Worm (Caenorhabditis elegans) whole organism, L2 larva: ENCODE data around the gene Y6D1A.2.
A peak's percentile ranks its signal among the peaks of the same experiment; 100 is the strongest.

Source experiments
- C34F6.9 ChIP-seq: fragments of 150-350 bp; optimal IDR thresholded peaks from 2 replicates; lab custom pipeline; 2014; ENCODE audit warnings: missing biosample characterization, missing genetic modification characterization
- F13H6.1 ChIP-seq: sonication (generic microtip); optimal IDR thresholded peaks from 2 replicates; lab custom pipeline; 2016; ENCODE audit warnings: missing genetic modification characterization, missing compliant biosample characterization
- R02D3.7 ChIP-seq: fragments of 150-350 bp; optimal IDR thresholded peaks from 2 replicates; lab custom pipeline; 2014; ENCODE audit warnings: missing biosample characterization, missing genetic modification characterization
- Y55F3AM.14 ChIP-seq: fragments of 200-800 bp; sonication (Bioruptor generic); optimal IDR thresholded peaks from 2 replicates; lab custom pipeline; 2018; ENCODE audit warnings: mild to moderate bottlenecking, missing genetic modification characterization, missing compliant biosample characterization
- ZK546.5 ChIP-seq: sonication (generic microtip); optimal IDR thresholded peaks from 2 replicates; lab custom pipeline; 2017; ENCODE audit warnings: missing biosample characterization, missing genetic modification characterization
- alr-1 ChIP-seq: fragments of 150-350 bp; optimal IDR thresholded peaks from 2 replicates; lab custom pipeline; 2014; ENCODE audit warnings: missing biosample characterization, missing genetic modification characterization
- aly-2 ChIP-seq: fragments of 150-350 bp; optimal IDR thresholded peaks from 2 replicates; lab custom pipeline; 2014; ENCODE audit warnings: missing biosample characterization, missing genetic modification characterization
- ama-1 ChIP-seq: fragments of 150-350 bp; optimal IDR thresholded peaks from 2 replicates; lab custom pipeline; 2018; ENCODE audit warnings: inconsistent platforms
- blmp-1 ChIP-seq: sonication (generic microtip); optimal IDR thresholded peaks from 2 replicates; lab custom pipeline; 2017; ENCODE audit warnings: missing genetic modification characterization, mild to moderate bottlenecking, missing compliant biosample characterization, antibody characterized with exemption, moderate library complexity; ENCODE audit not compliant: insufficient read depth
- ceh-16 ChIP-seq: fragments of 150-350 bp; optimal IDR thresholded peaks from 2 replicates; lab custom pipeline; 2014; ENCODE audit warnings: missing biosample characterization, missing genetic modification characterization
- ceh-82 ChIP-seq: fragments of 150-350 bp; optimal IDR thresholded peaks from 2 replicates; lab custom pipeline; 2014; ENCODE audit warnings: missing biosample characterization, missing genetic modification characterization
- crh-2 ChIP-seq: sonication (generic microtip); optimal IDR thresholded peaks from 2 replicates; lab custom pipeline; 2017; ENCODE audit warnings: missing biosample characterization, missing genetic modification characterization
- egl-27 ChIP-seq: sonication (generic microtip); optimal IDR thresholded peaks from 3 replicates; lab custom pipeline; 2017; ENCODE audit warnings: missing biosample characterization, missing genetic modification reagents, missing genetic modification characterization
- elt-1 ChIP-seq: fragments of 150-350 bp; optimal IDR thresholded peaks from 2 replicates; lab custom pipeline; 2014; ENCODE audit warnings: missing biosample characterization, missing genetic modification characterization
- gmeb-1 ChIP-seq: fragments of 150-350 bp; optimal IDR thresholded peaks from 2 replicates; lab custom pipeline; 2014; ENCODE audit warnings: missing biosample characterization, missing genetic modification characterization
- lin-11 ChIP-seq: fragments of 150-350 bp; sonication (generic microtip); optimal IDR thresholded peaks from 2 replicates; lab custom pipeline; 2014; ENCODE audit warnings: missing biosample characterization, missing genetic modification characterization, inconsistent platforms, mixed read lengths
- lin-13 ChIP-seq: fragments of 150-350 bp; optimal IDR thresholded peaks from 2 replicates; lab custom pipeline; 2014; ENCODE audit warnings: missing biosample characterization, missing genetic modification reagents, missing genetic modification characterization
- lsy-2 ChIP-seq, 2 experiments: fragments of 150-350 bp in 1 of 2; sonication (generic microtip) in 1 of 2; optimal IDR thresholded peaks; 2 replicates each; lab custom pipeline; 2014 to 2017; ENCODE audit warnings: missing biosample characterization in 2 of 2, missing genetic modification characterization in 2 of 2
- mbf-1 ChIP-seq: sonication (generic microtip); optimal IDR thresholded peaks from 2 replicates; lab custom pipeline; 2017; ENCODE audit warnings: missing biosample characterization, missing genetic modification characterization
- mdl-1 ChIP-seq, 2 experiments: fragments of 150-350 bp in 1 of 2; sonication (generic microtip) in 1 of 2; optimal IDR thresholded peaks; 2 replicates each; lab custom pipeline; 2017; ENCODE audit warnings: missing biosample characterization in 2 of 2, missing genetic modification characterization in 2 of 2
- nhr-11 ChIP-seq: fragments of 150-350 bp; optimal IDR thresholded peaks from 2 replicates; lab custom pipeline; 2014; ENCODE audit warnings: missing biosample characterization, missing genetic modification characterization
- nhr-12 ChIP-seq: fragments of 150-350 bp; optimal IDR thresholded peaks from 2 replicates; lab custom pipeline; 2014; ENCODE audit warnings: missing biosample characterization, missing genetic modification characterization
- nhr-129 ChIP-seq: fragments of 150-350 bp; optimal IDR thresholded peaks from 2 replicates; lab custom pipeline; 2014; ENCODE audit warnings: missing biosample characterization, missing genetic modification characterization
- nhr-21 ChIP-seq: fragments of 150-350 bp; optimal IDR thresholded peaks from 2 replicates; lab custom pipeline; 2014; ENCODE audit warnings: missing biosample characterization, missing genetic modification characterization
- nhr-23 ChIP-seq: fragments of 150-350 bp; optimal IDR thresholded peaks from 2 replicates; lab custom pipeline; 2014; ENCODE audit warnings: missing biosample characterization, missing genetic modification reagents, missing genetic modification characterization
- nhr-25 ChIP-seq: fragments of 150-350 bp; sonication (generic microtip); optimal IDR thresholded peaks from 3 replicates; lab custom pipeline; 2014; ENCODE audit warnings: missing biosample characterization, missing genetic modification characterization
- nhr-6 ChIP-seq: fragments of 150-350 bp; optimal IDR thresholded peaks from 2 replicates; lab custom pipeline; 2014; ENCODE audit warnings: missing biosample characterization, missing genetic modification characterization
- nhr-77 ChIP-seq: fragments of 150-350 bp; optimal IDR thresholded peaks from 2 replicates; lab custom pipeline; 2014; ENCODE audit warnings: missing biosample characterization, missing genetic modification characterization
- peb-1 ChIP-seq: fragments of 150-350 bp; optimal IDR thresholded peaks from 2 replicates; lab custom pipeline; 2014; ENCODE audit warnings: missing biosample characterization, missing genetic modification characterization
- sem-4 ChIP-seq: fragments of 150-350 bp; optimal IDR thresholded peaks from 2 replicates; lab custom pipeline; 2014; ENCODE audit warnings: missing biosample characterization, missing genetic modification reagents, missing genetic modification characterization
- skn-1 ChIP-seq: sonication (generic microtip); optimal IDR thresholded peaks from 2 replicates; lab custom pipeline; 2017; ENCODE audit warnings: missing biosample characterization, missing genetic modification characterization
- sma-3 ChIP-seq: sonication (generic microtip); optimal IDR thresholded peaks from 2 replicates; lab custom pipeline; 2016; ENCODE audit warnings: missing genetic modification reagents, missing genetic modification characterization, missing compliant biosample characterization
- snpc-4 ChIP-seq: fragments of 150-350 bp; optimal IDR thresholded peaks from 2 replicates; lab custom pipeline; 2014; ENCODE audit warnings: missing biosample characterization, missing genetic modification characterization
- unc-39 ChIP-seq: fragments of 150-350 bp; optimal IDR thresholded peaks from 2 replicates; lab custom pipeline; 2014; ENCODE audit warnings: missing biosample characterization, missing genetic modification characterization
- unc-55 ChIP-seq: fragments of 150-350 bp; sonication (generic microtip); optimal IDR thresholded peaks from 3 replicates; lab custom pipeline; 2014; ENCODE audit warnings: missing biosample characterization, missing genetic modification reagents, missing genetic modification characterization
- zag-1 ChIP-seq: fragments of 150-350 bp; optimal IDR thresholded peaks from 2 replicates; lab custom pipeline; 2014; ENCODE audit warnings: missing biosample characterization, missing genetic modification characterization
- ztf-1 ChIP-seq: fragments of 200-800 bp; sonication (Bioruptor generic); conservative IDR thresholded peaks from 2 replicates; pipeline ENCODE4 v1.3.6; 2022; ENCODE audit warnings: missing genetic modification characterization, missing compliant biosample characterization
- ztf-11 ChIP-seq: sonication (generic microtip); optimal IDR thresholded peaks from 2 replicates; lab custom pipeline; 2017; ENCODE audit warnings: missing biosample characterization, missing genetic modification characterization

Y6D1A.2 gene

DNA sequence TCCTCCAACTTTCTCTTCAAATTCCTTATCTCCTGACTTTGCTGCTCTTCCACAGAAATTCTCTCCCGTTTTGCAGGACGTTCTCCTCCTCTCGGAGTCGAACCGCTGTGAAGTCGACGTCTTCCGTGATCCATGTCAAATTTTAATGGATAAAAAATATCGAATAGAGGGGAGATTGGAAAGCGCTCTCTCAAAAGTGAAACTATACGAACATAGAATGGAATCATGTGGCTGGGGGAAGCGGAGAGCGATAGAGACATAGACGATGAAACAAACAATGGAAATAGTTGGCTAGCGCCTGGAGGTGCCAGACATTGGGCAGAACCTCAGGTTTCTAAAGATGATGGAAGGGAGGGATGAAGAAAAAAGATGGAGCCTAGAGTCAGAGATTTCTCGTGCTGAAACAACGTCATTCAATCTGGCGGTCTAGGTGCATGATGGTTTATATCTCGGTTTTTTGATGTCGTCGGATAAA lies 5.8 kb downstream of the Y6D1A.2 start, which contains the start of gene F43G6.8 (continued):
- no peak for TF ChIP-seq gmeb-1
- no peak for TF ChIP-seq nhr-6 (tag; lab: Kevin White, UChicago)
- TF ChIP-seq crh-2 = peak; percentile 30
- no peak for TF ChIP-seq nhr-77
- TF ChIP-seq, all 48 proteins: peak for 14

DNA sequence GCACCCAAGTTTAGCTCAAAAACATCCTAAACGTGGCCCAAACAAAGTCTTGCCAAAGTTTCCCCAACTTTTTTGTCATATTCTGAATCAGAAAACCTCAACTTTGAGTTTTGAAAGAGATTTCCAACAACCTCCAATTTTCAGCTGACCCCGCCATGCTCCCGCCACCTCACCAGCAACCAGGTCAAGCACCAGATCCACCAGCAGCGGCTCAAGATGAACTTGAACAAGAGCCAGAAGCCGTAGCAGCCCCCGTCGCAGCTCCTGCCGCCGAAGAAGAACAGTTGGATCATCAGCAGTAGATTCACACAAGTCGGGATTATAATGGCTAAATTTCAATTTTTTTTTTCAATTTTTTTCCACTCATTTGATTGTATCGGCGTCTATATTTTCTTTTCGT lies 8.5 kb downstream of the Y6D1A.2 start:
- TF ChIP-seq Y55F3AM.14 (GFP tag; lab: Kevin White, UChicago) (no peak), mbf-1 (tag; lab: Kevin White, UChicago) (no peak), nhr-25 (tag; lab: Kevin White, UChicago) (no peak), R02D3.7 (tag; lab: Kevin White, UChicago) (no peak), crh-2 (no peak), sma-3 (no peak), snpc-4 (no peak), egl-27 (no peak)

DNA sequence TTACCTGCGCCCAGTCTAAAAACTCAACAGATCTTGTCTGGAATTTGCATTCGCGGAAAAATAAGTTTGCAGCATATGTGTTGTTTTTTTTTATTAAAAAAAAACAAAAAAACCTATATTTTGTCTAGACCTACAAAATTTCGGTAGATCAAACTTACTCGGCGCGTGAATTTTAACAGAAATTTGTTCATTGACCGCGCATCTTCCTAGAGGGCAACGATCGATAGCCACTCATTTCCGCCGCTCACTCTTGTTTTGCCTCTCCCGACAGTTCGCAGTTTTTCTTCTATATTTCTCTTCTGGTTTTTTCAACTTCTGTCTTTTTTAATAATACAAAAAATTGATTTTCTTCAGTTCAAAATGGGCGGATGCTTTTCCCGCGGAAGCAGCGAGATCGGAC lies 9.3 kb downstream of the Y6D1A.2 start, which contains the start of gene F43G6.7:
Gene F43G6.7 (plus strand): TSS at position 355 of the 400 bp plus-strand sequence.
- TF ChIP-seq ama-1 (lab: Kevin White, UChicago) (no peak), lin-11 (tag; lab: Kevin White, UChicago) (no peak), nhr-129 (no peak), ztf-11 (no peak), egl-27 (no peak), nhr-25 (tag; lab: Kevin White, UChicago) (no peak), F13H6.1 (tag; lab: Kevin White, UChicago) (no peak), crh-2 (no peak), sem-4 (tag; lab: Kevin White, UChicago) (no peak), nhr-6 (tag; lab: Kevin White, UChicago) (no peak), ztf-1 (GFP tag; lab: Robert Waterston, UW) (no peak), mbf-1 (tag; lab: Kevin White, UChicago) (no peak), skn-1 (tag; lab: Kevin White, UChicago) (no peak), zag-1 (tag; lab: Kevin White, UChicago) (no peak), aly-2 (tag; lab: Kevin White, UChicago) (no peak), C34F6.9 (no peak)

DNA sequence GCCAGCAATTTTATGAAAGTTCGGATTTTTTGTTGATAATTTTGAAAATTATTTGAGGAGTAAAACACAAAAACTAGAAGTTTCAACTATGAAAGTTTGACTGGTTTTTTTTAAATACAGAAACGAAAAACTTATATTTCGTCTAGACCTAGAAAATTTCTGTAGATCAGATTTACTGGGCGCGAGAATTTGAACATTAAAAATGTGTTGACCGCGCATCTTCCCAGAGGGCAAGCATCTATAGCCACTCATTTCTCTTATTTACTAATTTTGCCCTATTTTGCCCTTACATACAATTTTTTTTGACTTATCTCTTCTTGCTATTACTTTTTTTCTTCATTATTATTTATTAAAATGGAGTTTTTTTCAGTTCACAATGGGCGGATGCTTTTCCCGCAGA lies 10.7 kb downstream of the Y6D1A.2 start, which contains the start of gene F43G6.10:
Gene F43G6.10 (plus strand): TSS at position 371 of the 400 bp plus-strand sequence.
- no peak for TF ChIP-seq blmp-1 (tag; lab: Kevin White, UChicago)
- no peak for TF ChIP-seq nhr-25 (tag; lab: Kevin White, UChicago)
- TF ChIP-seq nhr-12 (tag; lab: Kevin White, UChicago) = no peak
- no peak for TF ChIP-seq Y55F3AM.14 (GFP tag; lab: Kevin White, UChicago)
- TF ChIP-seq nhr-21 (tag; lab: Kevin White, UChicago) = no peak
- TF ChIP-seq ZK546.5 (tag; lab: Kevin White, UChicago) = no peak
- TF ChIP-seq lsy-2 (tag; optimal IDR thresholded peaks at IDR 0.05; lab: Kevin White, UChicago) = no peak
- no peak for TF ChIP-seq ceh-16
- TF ChIP-seq skn-1 (tag; lab: Kevin White, UChicago) = no peak
- TF ChIP-seq alr-1 (tag; lab: Kevin White, UChicago) = no peak
- TF ChIP-seq sem-4 (tag; lab: Kevin White, UChicago) = no peak
- TF ChIP-seq mdl-1 (tag; optimal IDR thresholded peaks at IDR 0.05; lab: Kevin White, UChicago) = no peak
- no peak for TF ChIP-seq egl-27

DNA sequence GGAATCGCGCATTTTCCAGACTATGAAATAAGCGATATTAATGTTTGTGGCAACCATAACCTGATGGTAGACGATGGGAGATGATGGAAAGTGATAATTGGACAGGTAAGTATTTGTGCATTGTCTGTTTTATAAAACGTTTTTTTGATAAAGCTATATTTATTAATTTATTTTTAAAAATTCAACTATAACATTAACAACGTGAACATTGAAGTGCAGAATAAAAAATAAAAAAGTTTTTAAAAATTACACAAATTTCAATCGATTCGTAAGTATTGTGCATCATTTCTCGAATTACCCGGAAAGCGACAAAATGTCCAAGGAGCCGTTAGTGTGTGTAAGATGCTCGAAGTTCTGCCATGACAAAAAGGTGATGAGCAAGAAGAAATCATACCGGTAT lies 13.5 kb downstream of the Y6D1A.2 start, which contains the start of gene jmjd-1.1:
Gene jmjd-1.1 (plus strand): TSS at position 301 of the 400 bp plus-strand sequence.
- TF ChIP-seq unc-39 (tag; lab: Kevin White, UChicago) = no peak
- no peak for TF ChIP-seq nhr-23
- no peak for TF ChIP-seq mdl-1 (tag; optimal IDR thresholded peaks at IDR 0.05; lab: Kevin White, UChicago)
- TF ChIP-seq lin-13 (GFP tag; lab: Kevin White, UChicago) = no peak
- TF ChIP-seq crh-2 = no peak
- no peak for TF ChIP-seq lsy-2 (tag; optimal IDR thresholded peaks at IDR 0.05; lab: Kevin White, UChicago)
- TF ChIP-seq lin-11 (tag; lab: Kevin White, UChicago) = no peak
- TF ChIP-seq snpc-4 = no peak
- TF ChIP-seq unc-55 (GFP tag; lab: Kevin White, UChicago) = no peak
- no peak for TF ChIP-seq ceh-82 (tag; lab: Kevin White, UChicago)
- no peak for TF ChIP-seq ztf-1 (GFP tag; lab: Robert Waterston, UW)
- no peak for TF ChIP-seq nhr-11 (tag; lab: Kevin White, UChicago)
- no peak for TF ChIP-seq mbf-1 (tag; lab: Kevin White, UChicago)
- TF ChIP-seq peb-1 (tag; lab: Kevin White, UChicago) = no peak
- TF ChIP-seq ama-1 (lab: Kevin White, UChicago) = no peak
- no peak for TF ChIP-seq egl-27
- TF ChIP-seq Y55F3AM.14 (GFP tag; lab: Kevin White, UChicago) = no peak
- TF ChIP-seq elt-1 = no peak
- TF ChIP-seq F13H6.1 (tag; lab: Kevin White, UChicago) = no peak
